Fruit fly (Drosophila melanogaster) whole organism, embryonic: ENCODE data around the gene CG10286.

Experiments used
- Adf1 ChIP-seq: fragments of 200-800 bp; sonication (Bioruptor generic); IDR thresholded peaks from 2 replicates; pipeline ENCODE4 v1.3.6; 2022; ENCODE audit warnings: missing biosample characterization, missing genetic modification characterization
- Bdp1 ChIP-seq: fragments of 200-800 bp; sonication (Bioruptor generic); optimal IDR thresholded peaks from 3 replicates; lab custom pipeline; 2016; ENCODE audit warnings: missing biosample characterization, missing genetic modification characterization
- Bteb2 ChIP-seq: fragments of 200-800 bp; sonication (Bioruptor generic); optimal IDR thresholded peaks from 2 replicates; lab custom pipeline; 2016; ENCODE audit warnings: missing biosample characterization, missing genetic modification characterization
- CG11398 ChIP-seq: fragments of 200-800 bp; sonication (Bioruptor generic); optimal IDR thresholded peaks from 2 replicates; lab custom pipeline; 2016; ENCODE audit warnings: missing biosample characterization, missing genetic modification characterization
- CG12104 ChIP-seq: fragments of 200-800 bp; sonication (Bioruptor generic); optimal IDR thresholded peaks from 3 replicates; lab custom pipeline; 2016; ENCODE audit warnings: missing biosample characterization, missing genetic modification characterization
- CG12219 ChIP-seq: fragments of 200-800 bp; sonication (Bioruptor generic); optimal IDR thresholded peaks from 3 replicates; lab custom pipeline; 2018; ENCODE audit warnings: missing biosample characterization, mild to moderate bottlenecking, missing genetic modification characterization
- CG14667 ChIP-seq: fragments of 200-800 bp; sonication (Bioruptor generic); IDR thresholded peaks from 2 replicates; pipeline ENCODE4 v1.3.6; 2022; ENCODE audit warnings: missing biosample characterization, missing genetic modification characterization
- CG18619 ChIP-seq: fragments of 200-800 bp; sonication (Bioruptor generic); optimal IDR thresholded peaks from 3 replicates; lab custom pipeline; 2017; ENCODE audit warnings: missing biosample characterization, mild to moderate bottlenecking, missing genetic modification characterization
- CG2678 ChIP-seq: fragments of 200-800 bp; sonication (Bioruptor generic); optimal IDR thresholded peaks from 3 replicates; lab custom pipeline; 2019; ENCODE audit warnings: missing biosample characterization, mild to moderate bottlenecking, missing genetic modification characterization, moderate library complexity
- CG2889 ChIP-seq: fragments of 200-800 bp; sonication (Bioruptor generic); IDR thresholded peaks from 3 replicates; pipeline ENCODE4 v1.3.6; 2022; ENCODE audit warnings: missing biosample characterization, missing genetic modification characterization
- CG30431 ChIP-seq: fragments of 200-800 bp; sonication (Bioruptor generic); optimal IDR thresholded peaks from 2 replicates; lab custom pipeline; 2017; ENCODE audit warnings: missing biosample characterization, missing genetic modification characterization
- CG31441 ChIP-seq: fragments of 200-800 bp; sonication (Bioruptor generic); IDR thresholded peaks from 2 replicates; pipeline ENCODE4 v1.3.6; 2022; ENCODE audit warnings: missing biosample characterization, missing genetic modification characterization
- CG33213 ChIP-seq: fragments of 200-800 bp; sonication (Bioruptor generic); optimal IDR thresholded peaks from 3 replicates; lab custom pipeline; 2016; ENCODE audit warnings: missing biosample characterization, missing genetic modification characterization
- CG34224 ChIP-seq: fragments of 200-800 bp; sonication (Bioruptor generic); IDR thresholded peaks from 3 replicates; pipeline ENCODE4 v1.3.6; 2022; ENCODE audit warnings: missing biosample characterization, missing genetic modification characterization; ENCODE audit not compliant: partially characterized antibody
- CG42726 ChIP-seq: fragments of 200-800 bp; sonication (Bioruptor generic); IDR thresholded peaks from 2 replicates; pipeline ENCODE4 v1.3.6; 2022; ENCODE audit warnings: missing biosample characterization, missing genetic modification characterization; ENCODE audit not compliant: partially characterized antibody
- CG4282 ChIP-seq: fragments of 200-800 bp; sonication (Bioruptor generic); optimal IDR thresholded peaks from 2 replicates; lab custom pipeline; 2016; ENCODE audit warnings: missing biosample characterization, missing genetic modification characterization
- CG4360 ChIP-seq: fragments of 200-800 bp; sonication (Bioruptor generic); IDR thresholded peaks from 2 replicates; pipeline ENCODE4 v1.3.6; 2022; ENCODE audit warnings: missing biosample characterization, missing genetic modification characterization
- CG6683 ChIP-seq: fragments of 200-800 bp; sonication (Bioruptor generic); optimal IDR thresholded peaks from 2 replicates; lab custom pipeline; 2017; ENCODE audit warnings: missing biosample characterization, mild to moderate bottlenecking, missing genetic modification characterization, missing genetic modification reagents
- CG6791 ChIP-seq: fragments of 200-800 bp; sonication (Bioruptor generic); IDR thresholded peaks from 3 replicates; pipeline ENCODE4 v1.3.6; 2022; ENCODE audit warnings: missing biosample characterization, missing genetic modification characterization; ENCODE audit not compliant: partially characterized antibody
- CG7271 ChIP-seq: fragments of 200-800 bp; sonication (Bioruptor generic); optimal IDR thresholded peaks from 2 replicates; lab custom pipeline; 2018; ENCODE audit warnings: missing biosample characterization, mild to moderate bottlenecking, missing genetic modification characterization, moderate library complexity
- CG8281 ChIP-seq: fragments of 200-800 bp; sonication (Bioruptor generic); optimal IDR thresholded peaks from 2 replicates; lab custom pipeline; 2018; ENCODE audit warnings: missing biosample characterization, mild to moderate bottlenecking, missing genetic modification characterization, moderate library complexity
- Dad ChIP-seq: fragments of 200-800 bp; sonication (Bioruptor generic); optimal IDR thresholded peaks from 3 replicates; lab custom pipeline; 2016; ENCODE audit warnings: missing biosample characterization, missing genetic modification characterization
- Ets65A ChIP-seq: fragments of 200-800 bp; sonication (Bioruptor generic); peaks from one replicate; lab custom pipeline; 2016; ENCODE audit warnings: missing biosample characterization, missing genetic modification characterization
- Hr51 ChIP-seq, 2 experiments: fragments of 200-800 bp; sonication (Bioruptor generic); optimal IDR thresholded peaks; 2 replicates in 1 of 2; 3 replicates in 1 of 2; lab custom pipeline; 2016 to 2018; ENCODE audit warnings: missing biosample characterization in 2 of 2, missing genetic modification characterization in 2 of 2, mild to moderate bottlenecking in 1 of 2, moderate library complexity in 1 of 2
- Jarid2 ChIP-seq: fragments of 200-800 bp; sonication (Bioruptor generic); optimal IDR thresholded peaks from 3 replicates; lab custom pipeline; 2017; ENCODE audit warnings: mild to moderate bottlenecking, missing biosample characterization, missing genetic modification reagents, missing genetic modification characterization
- Lhr ChIP-seq: fragments of 200-800 bp; sonication (Bioruptor generic); optimal IDR thresholded peaks from 3 replicates; lab custom pipeline; 2017; ENCODE audit warnings: mild to moderate bottlenecking, missing biosample characterization, missing genetic modification reagents, missing genetic modification characterization
- MTF-1 ChIP-seq: fragments of 200-800 bp; sonication (Bioruptor generic); optimal IDR thresholded peaks from 2 replicates; lab custom pipeline; 2018; ENCODE audit warnings: missing biosample characterization, mild to moderate bottlenecking, missing genetic modification characterization, borderline replicate concordance
- Poxn ChIP-seq: fragments of 200-800 bp; sonication (Bioruptor generic); IDR thresholded peaks from 2 replicates; pipeline ENCODE4 v1.3.6; 2022; ENCODE audit warnings: missing biosample characterization, missing genetic modification characterization
- Sox102F ChIP-seq: fragments of 200-800 bp; sonication (Bioruptor generic); optimal IDR thresholded peaks from 2 replicates; lab custom pipeline; 2018; ENCODE audit warnings: missing biosample characterization, mild to moderate bottlenecking, missing genetic modification characterization, moderate library complexity
- Tbp ChIP-seq: fragments of >200 bp; optimal IDR thresholded peaks from 2 replicates; lab custom pipeline; 2018; ENCODE audit warnings: missing biosample characterization, missing genetic modification characterization
- YL-1 ChIP-seq: fragments of 200-800 bp; sonication (Bioruptor generic); optimal IDR thresholded peaks from 3 replicates; lab custom pipeline; 2017; ENCODE audit warnings: missing biosample characterization, mild to moderate bottlenecking, missing genetic modification characterization
- al ChIP-seq: fragments of 200-800 bp; sonication (Bioruptor generic); IDR thresholded peaks from 2 replicates; pipeline ENCODE4 v1.3.6; 2022; ENCODE audit warnings: missing biosample characterization, missing genetic modification characterization
- ara ChIP-seq: fragments of 200-800 bp; sonication (Bioruptor generic); IDR thresholded peaks from 2 replicates; pipeline ENCODE4 v1.3.6; 2022; ENCODE audit warnings: missing biosample characterization, missing genetic modification characterization
- ato ChIP-seq: fragments of 200-800 bp; sonication (Bioruptor generic); IDR thresholded peaks from 2 replicates; pipeline ENCODE4 v1.3.6; 2022; ENCODE audit warnings: missing biosample characterization, missing genetic modification characterization; ENCODE audit not compliant: partially characterized antibody
- bigmax ChIP-seq: fragments of 200-800 bp; sonication (Bioruptor generic); optimal IDR thresholded peaks from 2 replicates; lab custom pipeline; 2018; ENCODE audit warnings: missing biosample characterization, mild to moderate bottlenecking, missing genetic modification characterization
- chif ChIP-seq, 2 experiments: fragments of 200-800 bp; sonication (Bioruptor generic); optimal IDR thresholded peaks; 3 replicates each; lab custom pipeline; 2016; ENCODE audit warnings: missing biosample characterization in 2 of 2, missing genetic modification characterization in 2 of 2
- danr ChIP-seq: fragments of 200-800 bp; sonication (Bioruptor generic); IDR thresholded peaks from 2 replicates; pipeline ENCODE4 v1.3.6; 2022; ENCODE audit warnings: missing biosample characterization, missing genetic modification characterization
- exex ChIP-seq: fragments of 200-800 bp; sonication (Bioruptor generic); optimal IDR thresholded peaks from 4 replicates; lab custom pipeline; 2018; ENCODE audit warnings: missing biosample characterization, mild to moderate bottlenecking, missing genetic modification characterization, moderate library complexity
- gsb ChIP-seq: fragments of 200-800 bp; sonication (Bioruptor generic); IDR thresholded peaks from 2 replicates; pipeline ENCODE4 v1.3.6; 2022; ENCODE audit warnings: missing biosample characterization, missing genetic modification characterization
- jigr1 ChIP-seq: fragments of 200-800 bp; sonication (Bioruptor generic); IDR thresholded peaks from 3 replicates; pipeline ENCODE4 v1.3.6; 2022; ENCODE audit warnings: missing biosample characterization, missing genetic modification characterization
- kay ChIP-seq: fragments of 200-800 bp; sonication (Bioruptor generic); optimal IDR thresholded peaks from 2 replicates; lab custom pipeline; 2016; ENCODE audit warnings: missing biosample characterization, missing genetic modification characterization
- org-1 ChIP-seq: fragments of 200-800 bp; sonication (Bioruptor generic); optimal IDR thresholded peaks from 2 replicates; lab custom pipeline; 2017; ENCODE audit warnings: missing biosample characterization, missing genetic modification characterization
- pb ChIP-seq: fragments of 200-800 bp; sonication (Bioruptor generic); optimal IDR thresholded peaks from 3 replicates; lab custom pipeline; 2016; ENCODE audit warnings: missing biosample characterization, missing genetic modification characterization
- pho ChIP-seq: fragments of 200-800 bp; sonication (Bioruptor generic); optimal IDR thresholded peaks from 2 replicates; lab custom pipeline; 2016; ENCODE audit warnings: missing biosample characterization, missing genetic modification characterization
- pros ChIP-seq: fragments of 200-800 bp; sonication (Bioruptor generic); optimal IDR thresholded peaks from 3 replicates; lab custom pipeline; 2019; ENCODE audit warnings: missing biosample characterization, mild to moderate bottlenecking, missing genetic modification characterization, moderate library complexity
- sim ChIP-seq: fragments of 200-800 bp; sonication (Bioruptor generic); IDR thresholded peaks from 2 replicates; pipeline ENCODE4 v1.3.6; 2022; ENCODE audit warnings: missing biosample characterization, missing genetic modification characterization
- tgo ChIP-seq: fragments of 200-800 bp; sonication (Bioruptor generic); IDR thresholded peaks from 3 replicates; pipeline ENCODE4 v1.3.6; 2022; ENCODE audit warnings: missing biosample characterization, missing genetic modification characterization
- tna ChIP-seq: fragments of 200-800 bp; sonication (Bioruptor generic); IDR thresholded peaks from 2 replicates; pipeline ENCODE4 v1.3.6; 2022; ENCODE audit warnings: missing biosample characterization, missing genetic modification characterization; ENCODE audit not compliant: partially characterized antibody
- toy ChIP-seq: fragments of 200-800 bp; sonication (Bioruptor generic); IDR thresholded peaks from 2 replicates; pipeline ENCODE4 v1.3.6; 2022; ENCODE audit warnings: missing biosample characterization, missing genetic modification characterization
- unpg ChIP-seq: fragments of 200-800 bp; sonication (Bioruptor generic); optimal IDR thresholded peaks from 3 replicates; lab custom pipeline; 2018; ENCODE audit warnings: missing biosample characterization, mild to moderate bottlenecking, missing genetic modification characterization, moderate library complexity

Gene CG10286

DNA sequence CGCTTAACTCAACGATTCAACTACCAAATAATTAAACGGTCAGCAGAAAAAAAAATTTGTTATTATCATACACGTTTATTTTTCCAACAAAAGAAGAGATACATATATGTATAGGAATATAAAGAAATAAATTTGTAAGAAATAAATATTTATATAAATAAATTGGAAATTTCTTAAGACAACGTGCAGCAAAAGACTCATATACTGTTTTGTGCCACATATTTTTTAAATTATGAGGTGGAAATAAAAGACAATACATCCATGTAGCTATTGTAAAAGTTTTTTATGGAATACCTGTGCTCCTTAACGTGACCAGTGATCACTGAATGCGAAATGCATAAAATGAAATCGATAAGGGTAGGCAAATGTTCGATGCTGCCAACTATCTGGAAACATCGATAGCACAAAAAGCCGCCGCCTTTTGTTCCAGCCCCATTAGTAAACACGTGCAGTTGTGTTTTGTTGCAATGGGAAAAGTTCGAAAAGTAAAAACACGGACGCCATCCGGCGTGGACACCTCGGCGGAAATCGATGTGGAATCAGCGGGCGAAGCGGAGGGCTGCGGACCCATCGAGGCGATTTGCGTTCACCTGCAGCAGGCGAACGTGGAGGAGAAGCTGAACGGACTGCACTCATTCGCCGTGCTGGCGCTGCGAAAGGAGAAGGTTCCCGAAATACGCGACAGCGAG lies at the start of gene CG10286 (continued):
- TF ChIP-seq org-1 (GFP tag; lab: Kevin White, UChicago) (no peak), pros (GFP tag; lab: Kevin White, UChicago) (no peak), ara (GFP tag; lab: Robert Waterston, UW) (no peak), exex (tag; lab: Kevin White, UChicago) (peak; percentile 15), Tbp (GFP tag; lab: Kevin White, UChicago) (no peak), Ets65A (GFP tag; lab: Kevin White, UChicago) (no peak), al (no peak), toy (no peak; the same call in 1 of the 2 replicates), sim (GFP tag; lab: Robert Waterston, UW) (no peak), CG30431 (GFP tag; lab: Kevin White, UChicago) (no peak), CG11398 (GFP tag; lab: Kevin White, UChicago) (no peak), pb (GFP tag; lab: Kevin White, UChicago) (peak; percentile 5), CG8281 (tag; lab: Kevin White, UChicago) (no peak), CG2889 (GFP tag; lab: Robert Waterston, UW) (no peak), CG6791 (GFP tag; lab: Robert Waterston, UW) (peak; percentile 79), CG2678 (tag; lab: Kevin White, UChicago) (no peak), Dad (GFP tag; lab: Kevin White, UChicago) (no peak), Jarid2 (peak; percentile 23), Poxn (no peak), CG14667 (GFP tag; lab: Robert Waterston, UW) (no peak), pho (GFP tag; lab: Kevin White, UChicago) (no peak), tna (GFP tag; lab: Robert Waterston, UW) (peak; percentile 60), bigmax (GFP tag; lab: Kevin White, UChicago) (no peak), CG18619 (GFP tag; lab: Kevin White, UChicago) (no peak), CG12219 (no peak), YL-1 (GFP tag; lab: Kevin White, UChicago) (peak; percentile 70), CG12104 (GFP tag; lab: Kevin White, UChicago) (peak; percentile 42), chif (GFP tag; optimal IDR thresholded peaks at IDR 0.05; lab: Kevin White, UChicago) (peak in 1 of 2 experiments; percentile 11), MTF-1 (GFP tag; lab: Kevin White, UChicago) (no peak), CG7271 (tag; lab: Kevin White, UChicago) (no peak), ato (GFP tag; lab: Robert Waterston, UW) (peak; percentile 66; the same call in 1 of the 2 replicates), Bdp1 (GFP tag; lab: Kevin White, UChicago) (no peak), Adf1 (GFP tag; lab: Robert Waterston, UW) (no peak), Lhr (GFP tag; lab: Kevin White, UChicago) (no peak), jigr1 (GFP tag; lab: Robert Waterston, UW) (no peak), kay (GFP tag; lab: Kevin White, UChicago) (no peak), CG6683 (GFP tag; lab: Kevin White, UChicago) (no peak), unpg (GFP tag; lab: Kevin White, UChicago) (peak; percentile 36), Sox102F (GFP tag; lab: Kevin White, UChicago) (no peak), tgo (GFP tag; lab: Robert Waterston, UW) (no peak; the same call in 1 of the 3 replicates), danr (GFP tag; lab: Robert Waterston, UW) (no peak), CG31441 (GFP tag; lab: Robert Waterston, UW) (peak; percentile 83), Bteb2 (GFP tag; lab: Kevin White, UChicago) (no peak), CG4282 (GFP tag; lab: Kevin White, UChicago) (no peak), CG4360 (GFP tag; lab: Robert Waterston, UW) (no peak), CG42726 (GFP tag; lab: Robert Waterston, UW) (peak; percentile 65), gsb (GFP tag; lab: Robert Waterston, UW) (no peak), CG33213 (GFP tag; lab: Kevin White, UChicago) (peak; percentile 47), CG34224 (GFP tag; lab: Robert Waterston, UW) (peak; percentile 76), Hr51 (GFP tag; optimal IDR thresholded peaks at IDR 0.05; lab: Kevin White, UChicago) (no peak)
